Fruit fly (Drosophila melanogaster) whole organism, adult: ENCODE measurements around the gene CG7497.

ENCODE experiments used
- CG11617 ChIP-seq: fragments of 200-800 bp; sonication (Bioruptor generic); optimal IDR thresholded peaks from 2 replicates; lab custom pipeline; 2017; ENCODE audit warnings: mild to moderate bottlenecking, missing biosample characterization, missing genetic modification reagents, missing genetic modification characterization
- CG12768 ChIP-seq: fragments of 200-800 bp; sonication (Bioruptor generic); optimal IDR thresholded peaks from 2 replicates; lab custom pipeline; 2017; ENCODE audit warnings: missing biosample characterization, missing genetic modification characterization, mild to moderate bottlenecking, moderate library complexity, missing genetic modification reagents
- cic ChIP-seq: fragments of 200-800 bp; sonication (Bioruptor generic); optimal IDR thresholded peaks from 2 replicates; lab custom pipeline; 2017; ENCODE audit warnings: missing biosample characterization, mild to moderate bottlenecking, missing genetic modification characterization, moderate library complexity
- ovo ChIP-seq: fragments of 200-800 bp; sonication (Bioruptor generic); optimal IDR thresholded peaks from 2 replicates; lab custom pipeline; 2016; ENCODE audit warnings: missing biosample characterization, missing genetic modification characterization

DNA sequence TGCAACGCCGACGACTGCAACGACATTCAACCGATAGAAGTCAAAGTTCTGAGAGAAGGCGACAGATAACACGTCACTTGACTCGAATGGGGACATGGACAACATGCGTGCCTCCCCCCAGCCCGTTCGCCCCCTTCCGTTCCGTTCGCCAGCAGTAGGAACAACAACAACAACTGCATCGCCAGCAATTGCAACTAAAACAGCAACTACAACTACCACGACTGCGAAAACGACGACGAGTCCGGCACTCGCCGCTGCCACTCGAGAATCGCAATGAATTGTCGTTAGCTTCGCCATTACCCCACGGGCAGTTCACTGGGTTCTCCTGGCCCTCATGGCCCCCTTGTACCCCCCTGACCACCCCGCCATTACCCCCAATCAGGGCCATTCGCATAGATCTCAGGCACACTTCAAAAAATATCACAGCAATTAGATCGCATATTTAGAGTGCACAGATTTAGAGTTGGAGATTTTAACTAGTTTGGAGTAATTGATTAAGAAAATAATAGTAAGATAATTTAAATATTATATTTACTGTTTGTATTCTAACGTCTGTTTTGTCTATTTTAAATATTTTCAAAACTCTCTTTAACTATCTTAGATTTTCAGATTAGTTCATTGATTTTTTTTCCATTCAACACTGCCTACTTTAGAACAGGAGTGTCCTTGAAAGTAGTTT, 46.7 kb upstream of the CG7497 start:
- no peak for TF ChIP-seq CG11617 (GFP tag; lab: Kevin White, UChicago)
- peak; percentile 14 for TF ChIP-seq CG12768 (GFP tag; lab: Kevin White, UChicago)
- TF ChIP-seq ovo (GFP tag; lab: Kevin White, UChicago): no peak
- TF ChIP-seq cic (GFP tag; lab: Kevin White, UChicago): no peak
